Worm (Caenorhabditis elegans) whole organism, young adult: Measurements from ENCODE around the gene ins-35.

Experiments used
- F22D6.2 ChIP-seq: sonication (generic microtip); optimal IDR thresholded peaks from 2 replicates; lab custom pipeline; 2016; ENCODE audit warnings: mild to moderate bottlenecking, missing genetic modification characterization, missing compliant biosample characterization
- F57A8.1 ChIP-seq: fragments of 200-800 bp; sonication (Bioruptor generic); optimal IDR thresholded peaks from 2 replicates; lab custom pipeline; 2018; ENCODE audit warnings: mild to moderate bottlenecking, missing genetic modification characterization, moderate library complexity, missing compliant biosample characterization
- K11D2.4 ChIP-seq: fragments of 200-800 bp; sonication (Bioruptor generic); IDR thresholded peaks from 2 replicates; pipeline ENCODE4 v1.3.6; 2022; ENCODE audit warnings: missing genetic modification reagents, missing genetic modification characterization, missing compliant biosample characterization
- Y53G8AR.9 ChIP-seq: fragments of 200-800 bp; sonication (Bioruptor generic); conservative IDR thresholded peaks from 2 replicates; pipeline ENCODE4 v1.3.6; 2022; ENCODE audit warnings: missing genetic modification reagents, missing genetic modification characterization, missing compliant biosample characterization
- Y56A3A.18 ChIP-seq: fragments of 200-800 bp; sonication (Bioruptor generic); IDR thresholded peaks from 2 replicates; pipeline ENCODE4 v1.3.6; 2022; ENCODE audit warnings: missing genetic modification reagents, missing genetic modification characterization, missing compliant biosample characterization
- Y95B8A.8 ChIP-seq: fragments of 200-800 bp; sonication (Bioruptor generic); IDR thresholded peaks from 2 replicates; pipeline ENCODE4 v1.3.6; 2022; ENCODE audit warnings: missing genetic modification reagents, missing genetic modification characterization, missing compliant biosample characterization
- ZK185.1 ChIP-seq: sonication (generic microtip); optimal IDR thresholded peaks from 2 replicates; lab custom pipeline; 2016; ENCODE audit warnings: mild to moderate bottlenecking, missing genetic modification characterization, missing compliant biosample characterization; ENCODE audit not compliant: poor library complexity, severe bottlenecking
- aptf-2 ChIP-seq: fragments of 200-800 bp; sonication (Bioruptor generic); conservative IDR thresholded peaks from 2 replicates; pipeline ENCODE4 v1.3.6; 2022; ENCODE audit warnings: missing genetic modification reagents, missing genetic modification characterization, missing compliant biosample characterization
- attf-3 ChIP-seq: fragments of 200-800 bp; sonication (Bioruptor generic); conservative IDR thresholded peaks from 2 replicates; pipeline ENCODE4 v1.3.6; 2022; ENCODE audit warnings: missing genetic modification reagents, missing genetic modification characterization, missing compliant biosample characterization
- bed-1 ChIP-seq: fragments of 200-800 bp; sonication (Bioruptor generic); IDR thresholded peaks from 2 replicates; pipeline ENCODE4 v1.3.6; 2022; ENCODE audit warnings: missing genetic modification reagents, missing genetic modification characterization, missing compliant biosample characterization
- bed-2 ChIP-seq: fragments of 200-800 bp; sonication (Bioruptor generic); IDR thresholded peaks from 2 replicates; pipeline ENCODE4 v1.3.6; 2022; ENCODE audit warnings: missing genetic modification reagents, missing genetic modification characterization, missing compliant biosample characterization
- ceh-91 ChIP-seq: fragments of 200-800 bp; sonication (Bioruptor generic); IDR thresholded peaks from 2 replicates; pipeline ENCODE4 v1.3.6; 2022; ENCODE audit warnings: missing genetic modification reagents, missing genetic modification characterization, missing compliant biosample characterization
- chd-7 ChIP-seq: sonication (generic microtip); optimal IDR thresholded peaks from 2 replicates; lab custom pipeline; 2016; ENCODE audit warnings: mild to moderate bottlenecking, missing genetic modification characterization, moderate library complexity, missing compliant biosample characterization
- die-1 ChIP-seq: sonication (generic microtip); optimal IDR thresholded peaks from 2 replicates; lab custom pipeline; 2016; ENCODE audit warnings: missing genotype, mild to moderate bottlenecking, missing genetic modification characterization, missing compliant biosample characterization
- ekl-4 ChIP-seq: fragments of 200-800 bp; sonication (Bioruptor generic); IDR thresholded peaks from 2 replicates; pipeline ENCODE4 v1.3.6; 2022; ENCODE audit warnings: missing genetic modification reagents, missing genetic modification characterization, missing compliant biosample characterization
- fkh-3 ChIP-seq: sonication (generic microtip); optimal IDR thresholded peaks from 2 replicates; lab custom pipeline; 2016; ENCODE audit warnings: mild to moderate bottlenecking, missing genetic modification characterization, missing compliant biosample characterization
- hlh-26 ChIP-seq: fragments of 200-800 bp; sonication (Bioruptor generic); conservative IDR thresholded peaks from 2 replicates; pipeline ENCODE4 v1.3.6; 2022; ENCODE audit warnings: missing genetic modification reagents, missing genetic modification characterization, missing compliant biosample characterization
- hmg-20 ChIP-seq: fragments of 200-800 bp; sonication (Bioruptor generic); IDR thresholded peaks from 2 replicates; pipeline ENCODE4 v1.3.6; 2022; ENCODE audit warnings: missing genetic modification reagents, missing genetic modification characterization, missing compliant biosample characterization
- let-607 ChIP-seq, 2 experiments: fragments of 200-800 bp in 1 of 2; sonication (Bioruptor generic) in 1 of 2; sonication (generic microtip) in 1 of 2; optimal IDR thresholded peaks; 2 replicates each; lab custom pipeline; 2016 to 2018; ENCODE audit warnings: mild to moderate bottlenecking in 2 of 2, missing compliant biosample characterization in 2 of 2, missing genetic modification characterization in 2 of 2, moderate library complexity in 2 of 2, missing genotype in 1 of 2
- lin-26 ChIP-seq: fragments of 200-800 bp; sonication (Bioruptor generic); IDR thresholded peaks from 2 replicates; pipeline ENCODE4 v1.3.6; 2022; ENCODE audit warnings: missing genetic modification reagents, missing genetic modification characterization, missing compliant biosample characterization
- lin-54 ChIP-seq: fragments of 200-800 bp; sonication (Bioruptor generic); optimal IDR thresholded peaks from 2 replicates; lab custom pipeline; 2018; ENCODE audit warnings: mild to moderate bottlenecking, missing genetic modification characterization, missing compliant biosample characterization
- madf-10 ChIP-seq: sonication (generic microtip); optimal IDR thresholded peaks from 2 replicates; lab custom pipeline; 2016; ENCODE audit warnings: mild to moderate bottlenecking, missing genetic modification characterization, missing compliant biosample characterization
- madf-8 ChIP-seq: fragments of 200-800 bp; sonication (Bioruptor generic); conservative IDR thresholded peaks from 2 replicates; pipeline ENCODE4 v1.3.6; 2022; ENCODE audit warnings: missing genetic modification reagents, missing genetic modification characterization, missing compliant biosample characterization
- mes-4 ChIP-seq: sonication (generic microtip); optimal IDR thresholded peaks from 2 replicates; lab custom pipeline; 2016; ENCODE audit warnings: missing genotype, missing genetic modification characterization, missing compliant biosample characterization
- mxl-1 ChIP-seq: sonication (generic microtip); optimal IDR thresholded peaks from 2 replicates; lab custom pipeline; 2016; ENCODE audit warnings: missing genetic modification characterization, missing compliant biosample characterization
- nfya-2 ChIP-seq: fragments of 200-800 bp; sonication (Bioruptor generic); IDR thresholded peaks from 2 replicates; pipeline ENCODE4 v1.3.6; 2022; ENCODE audit warnings: missing genetic modification reagents, missing genetic modification characterization, missing compliant biosample characterization
- nfyb-1 ChIP-seq: fragments of 200-800 bp; sonication (Bioruptor generic); IDR thresholded peaks from 2 replicates; pipeline ENCODE4 v1.3.6; 2022; ENCODE audit warnings: missing genetic modification reagents, missing genetic modification characterization, missing compliant biosample characterization
- nhr-80 ChIP-seq: sonication (generic microtip); optimal IDR thresholded peaks from 2 replicates; lab custom pipeline; 2016; ENCODE audit warnings: missing genetic modification characterization, missing compliant biosample characterization
- repo-1 ChIP-seq: sonication (generic microtip); optimal IDR thresholded peaks from 2 replicates; lab custom pipeline; 2017; ENCODE audit warnings: mild to moderate bottlenecking, missing genetic modification characterization, missing compliant biosample characterization
- snpc-1.3 ChIP-seq: sonication (generic microtip); optimal IDR thresholded peaks from 2 replicates; lab custom pipeline; 2017; ENCODE audit warnings: missing genetic modification characterization, mild to moderate bottlenecking, missing compliant biosample characterization, antibody characterized with exemption, moderate library complexity, missing genotype, missing genetic modification reagents; ENCODE audit not compliant: insufficient read depth
- snpc-3.4 ChIP-seq: sonication (generic microtip); optimal IDR thresholded peaks from 2 replicates; lab custom pipeline; 2017; ENCODE audit warnings: missing genetic modification characterization, mild to moderate bottlenecking, missing compliant biosample characterization, antibody characterized with exemption, moderate library complexity, missing genotype, missing genetic modification reagents
- tbp1 ChIP-seq: fragments of 200-800 bp; sonication (Bioruptor generic); optimal IDR thresholded peaks from 2 replicates; lab custom pipeline; 2018; ENCODE audit warnings: mild to moderate bottlenecking, missing genetic modification characterization, missing compliant biosample characterization
- unc-130 ChIP-seq: sonication (generic microtip); optimal IDR thresholded peaks from 2 replicates; lab custom pipeline; 2016; ENCODE audit warnings: missing genetic modification reagents, missing genetic modification characterization, missing compliant biosample characterization
- zfh-2 ChIP-seq: fragments of 200-800 bp; sonication (Bioruptor generic); conservative IDR thresholded peaks from 2 replicates; pipeline ENCODE4 v1.3.6; 2022; ENCODE audit warnings: missing genetic modification reagents, missing genetic modification characterization, missing compliant biosample characterization
- zim-3 ChIP-seq: sonication (generic microtip); optimal IDR thresholded peaks from 2 replicates; lab custom pipeline; 2017; ENCODE audit warnings: mild to moderate bottlenecking, missing genetic modification characterization, moderate library complexity, missing compliant biosample characterization
- ztf-3 ChIP-seq: fragments of 200-800 bp; sonication (Bioruptor generic); optimal IDR thresholded peaks from 2 replicates; lab custom pipeline; 2018; ENCODE audit warnings: mild to moderate bottlenecking, missing genetic modification characterization, missing compliant biosample characterization

The ins-35 gene

ce11 chrV:20351195-20351594 lies 24.1 kb upstream of the ins-35 start, which contains the start of gene K02E2.1:
TSS of gene K02E2.1 (plus strand) at chrV:20351495.
- TF ChIP-seq zim-3 (tag; lab: Kevin White, UChicago) (no peak), madf-10 (tag; lab: Kevin White, UChicago) (no peak), ztf-3 (GFP tag; lab: Kevin White, UChicago) (no peak), repo-1 (tag; lab: Kevin White, UChicago) (no peak), mes-4 (no peak), K11D2.4 (GFP tag; lab: Robert Waterston, UW) (no peak), let-607 (tag; optimal IDR thresholded peaks at IDR 0.05; lab: Kevin White, UChicago) (no peak), chd-7 (tag; lab: Kevin White, UChicago) (no peak), aptf-2 (no peak)

ce11 chrV:20356472-20356871 lies 18.9 kb upstream of the ins-35 start, which contains the start of gene grd-11:
TSS of gene grd-11 (plus strand) at chrV:20356772.
- TF ChIP-seq F57A8.1 (GFP tag; lab: Kevin White, UChicago) (no peak), nfya-2 (GFP tag; lab: Robert Waterston, UW) (no peak), snpc-3.4 (no peak), zfh-2 (no peak), nfyb-1 (GFP tag; lab: Robert Waterston, UW) (no peak), lin-54 (GFP tag; lab: Kevin White, UChicago) (no peak), ekl-4 (GFP tag; lab: Robert Waterston, UW) (no peak), ZK185.1 (tag; lab: Kevin White, UChicago) (no peak), Y56A3A.18 (GFP tag; lab: Robert Waterston, UW) (no peak), unc-130 (GFP tag; lab: Kevin White, UChicago) (no peak), tbp1 (no peak), attf-3 (no peak), Y53G8AR.9 (GFP tag; lab: Robert Waterston, UW) (no peak), hlh-26 (GFP tag; lab: Robert Waterston, UW) (no peak), hmg-20 (no peak), mxl-1 (tag; lab: Kevin White, UChicago) (no peak), F22D6.2 (tag; lab: Kevin White, UChicago) (no peak), Y95B8A.8 (GFP tag; lab: Robert Waterston, UW) (no peak), bed-2 (GFP tag; lab: Robert Waterston, UW) (no peak), madf-8 (GFP tag; lab: Robert Waterston, UW) (no peak)

DNA sequence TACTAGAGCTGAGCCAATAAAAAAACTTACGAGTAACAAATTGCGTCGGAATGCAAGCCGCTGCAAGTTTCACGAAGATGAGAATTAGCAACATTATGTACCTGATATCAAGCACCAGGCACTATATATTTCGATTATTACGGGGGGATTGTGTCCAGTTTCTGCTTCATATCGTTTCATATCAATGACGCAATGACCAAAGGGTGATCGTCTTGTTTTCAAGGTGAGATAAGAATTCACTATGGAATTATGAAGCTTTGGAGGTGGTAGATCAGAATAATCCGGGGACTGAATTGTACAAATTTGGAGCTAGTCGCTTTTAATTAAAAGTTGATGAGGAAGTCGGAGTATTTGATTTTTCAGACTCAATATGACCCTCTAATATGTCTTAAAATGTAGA lies 8.5 kb upstream of the ins-35 start, which contains the start of gene K02E2.8:
TSS of gene K02E2.8 (minus strand) at position 101 of the 400 bp plus-strand sequence.
- TF ChIP-seq fkh-3 (no peak), ceh-91 (no peak), bed-1 (GFP tag; lab: Robert Waterston, UW) (no peak), lin-26 (GFP tag; lab: Robert Waterston, UW) (no peak), nhr-80 (tag; lab: Kevin White, UChicago) (no peak), mes-4 (no peak), die-1 (no peak), snpc-1.3 (tag; lab: Kevin White, UChicago) (no peak)
